Fruit fly (Drosophila melanogaster): Measurements from ENCODE around the gene brwl.

Gene brwl

DNA sequence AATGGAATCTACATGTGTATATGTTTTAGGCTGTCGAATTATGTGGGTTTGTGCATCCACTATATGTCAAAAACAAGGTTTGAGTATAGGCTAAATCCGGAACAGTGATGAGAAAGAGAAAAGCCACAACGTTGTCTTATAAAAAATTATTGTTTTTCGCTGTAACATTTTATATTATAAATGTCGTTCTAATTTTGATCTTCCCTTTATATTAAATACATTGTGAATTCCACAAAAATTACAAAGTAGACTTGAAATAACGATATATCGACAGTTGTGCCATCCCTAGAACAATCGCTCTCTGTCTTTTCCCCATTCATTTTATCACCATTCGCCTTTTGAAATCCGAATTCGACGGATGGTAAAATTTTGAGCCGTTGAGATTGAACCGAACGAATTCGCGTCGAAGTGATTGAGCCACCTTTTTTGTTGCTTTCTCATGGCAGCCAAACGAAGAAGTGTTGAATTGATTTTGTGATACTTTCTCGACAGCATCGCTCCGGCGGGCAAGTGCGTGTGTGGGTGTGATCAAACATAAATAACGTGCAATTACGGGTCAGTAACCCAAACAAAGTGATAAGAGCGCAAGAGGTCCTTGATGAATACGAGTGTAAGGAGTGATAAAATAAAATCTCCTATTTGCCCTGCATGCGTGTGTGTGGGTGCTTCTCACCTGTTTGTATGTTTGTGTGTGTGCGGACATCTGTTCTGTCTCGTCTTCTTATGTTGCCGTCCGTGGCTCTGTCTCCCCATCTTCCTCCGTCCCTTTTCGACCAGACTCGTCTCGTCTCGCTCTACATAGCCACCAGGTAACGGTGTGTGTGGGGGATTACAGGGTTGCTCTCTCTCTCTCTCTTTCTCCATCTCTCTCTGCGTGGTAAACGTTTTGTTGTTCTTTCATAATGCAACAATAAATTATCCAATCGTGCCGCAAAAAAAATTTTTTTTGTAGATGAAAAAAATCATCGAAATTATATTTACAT lies 47.5 kb upstream of the brwl start, which contains the start of gene Oatp30B (continued):
- TF ChIP-seq HLH4C (GFP tag; IDR thresholded peaks at IDR 0.05; ENCODE audit: partially characterized antibody), result peak; percentile 95
- TF ChIP-seq pnt (GFP tag; optimal IDR thresholded peaks at IDR 0.05), result peak; percentile 95
- TF ChIP-seq toy (GFP tag; IDR thresholded peaks at IDR 0.05), result peak; percentile 88
- peak; percentile 91 for TF ChIP-seq CG43689 (GFP tag; IDR thresholded peaks at IDR 0.05)
- TF ChIP-seq crc (GFP tag; optimal IDR thresholded peaks at IDR 0.05), result peak; percentile 93
- TF ChIP-seq ci (GFP tag; IDR thresholded peaks at IDR 0.05), result peak; percentile 98
- peak; percentile 88 for TF ChIP-seq CG7357 (GFP tag; IDR thresholded peaks at IDR 0.05)
- peak; percentile 87 for TF ChIP-seq CG3065 (GFP tag; optimal IDR thresholded peaks at IDR 0.05)
- TF ChIP-seq scrt (GFP tag; optimal IDR thresholded peaks at IDR 0.05), result peak; percentile 87
- peak; percentile 89 for TF ChIP-seq cg (GFP tag; optimal IDR thresholded peaks at IDR 0.05)
- peak; percentile 89 for TF ChIP-seq Atf-2 (GFP tag; optimal IDR thresholded peaks at IDR 0.05)
- TF ChIP-seq vfl (GFP tag; optimal IDR thresholded peaks at IDR 0.05), result peak; percentile 95
- TF ChIP-seq br (optimal IDR thresholded peaks at IDR 0.05), result no peak
- peak; percentile 85 for TF ChIP-seq p53 (GFP tag; optimal IDR thresholded peaks at IDR 0.05)
- peak; percentile 100 for TF ChIP-seq sna (GFP tag; IDR thresholded peaks at IDR 0.05; ENCODE audit: partially characterized antibody)
- TF ChIP-seq CG7839 (tag; optimal IDR thresholded peaks at IDR 0.05), result peak; percentile 96
- TF ChIP-seq CG9932 (GFP tag; IDR thresholded peaks at IDR 0.05), result peak; percentile 99
- TF ChIP-seq CG6813 (GFP tag; optimal IDR thresholded peaks at IDR 0.05), result peak; percentile 94
- TF ChIP-seq hkb (optimal IDR thresholded peaks at IDR 0.05), result no peak
- peak; percentile 98 for TF ChIP-seq hkb (GFP tag; IDR thresholded peaks at IDR 0.05)
- no peak for TF ChIP-seq fru (optimal IDR thresholded peaks at IDR 0.05)
- peak; percentile 71 for TF ChIP-seq Doc2 (GFP tag; IDR thresholded peaks at IDR 0.05)
- TF ChIP-seq ro (GFP tag; IDR thresholded peaks at IDR 0.05), result peak; percentile 95
- TF ChIP-seq CG6175 (GFP tag; IDR thresholded peaks at IDR 0.05), result peak; percentile 95
- TF ChIP-seq Nf-YA (GFP tag; IDR thresholded peaks at IDR 0.05), result peak; percentile 95
- TF ChIP-seq Dll (GFP tag; IDR thresholded peaks at IDR 0.05; ENCODE audit: partially characterized antibody), result peak; percentile 100
- peak; percentile 85 for TF ChIP-seq Hand (GFP tag; optimal IDR thresholded peaks at IDR 0.05)
- TF ChIP-seq CG34224 (GFP tag; IDR thresholded peaks at IDR 0.05; ENCODE audit: partially characterized antibody), result peak; percentile 99
- TF ChIP-seq gfzf (GFP tag; optimal IDR thresholded peaks at IDR 0.05), result peak; percentile 51
- peak; percentile 99 for TF ChIP-seq Xrp1 (GFP tag; IDR thresholded peaks at IDR 0.05)
- no peak for TF ChIP-seq Kr (GFP tag; optimal IDR thresholded peaks at IDR 0.05)
- peak; percentile 85 for TF ChIP-seq Poxn (GFP tag; IDR thresholded peaks at IDR 0.05)
- TF ChIP-seq CG2875 (GFP tag; optimal IDR thresholded peaks at IDR 0.05), result peak; percentile 92
- peak; percentile 97 for TF ChIP-seq stc (GFP tag; IDR thresholded peaks at IDR 0.05)
- TF ChIP-seq pros (GFP tag; optimal IDR thresholded peaks at IDR 0.05), result peak; percentile 72
- peak; percentile 95 for TF ChIP-seq CG12299 (tag; optimal IDR thresholded peaks at IDR 0.05)
- peak; percentile 91 for TF ChIP-seq CG9876 (GFP tag; optimal IDR thresholded peaks at IDR 0.05)
- peak; percentile 95 for TF ChIP-seq NfI (GFP tag; optimal IDR thresholded peaks at IDR 0.05)
- TF ChIP-seq CG17802 (tag; optimal IDR thresholded peaks at IDR 0.05), result peak; percentile 78
- peak; percentile 93 for TF ChIP-seq CG2116 (GFP tag; optimal IDR thresholded peaks at IDR 0.05)
- TF ChIP-seq corto (GFP tag; optimal IDR thresholded peaks at IDR 0.05), result peak; percentile 91
- peak; percentile 92 for TF ChIP-seq Gug (GFP tag; IDR thresholded peaks at IDR 0.05)
- peak; percentile 96 for TF ChIP-seq CG17361 (GFP tag; IDR thresholded peaks at IDR 0.05)
- peak; percentile 94 for TF ChIP-seq CG33213 (GFP tag; optimal IDR thresholded peaks at IDR 0.05)
- peak; percentile 93 for TF ChIP-seq CG31224 (GFP tag; IDR thresholded peaks at IDR 0.05)
- TF ChIP-seq CG4328 (GFP tag; optimal IDR thresholded peaks at IDR 0.05), result peak; percentile 92
- peak; percentile 97 for TF ChIP-seq CG14710 (tag; optimal IDR thresholded peaks at IDR 0.05)
- peak; percentile 94 for TF ChIP-seq Dad (GFP tag; optimal IDR thresholded peaks at IDR 0.05)
- TF ChIP-seq pfk (GFP tag; optimal IDR thresholded peaks at IDR 0.05), result peak; percentile 65
